Worm (Caenorhabditis elegans): Measurements from ENCODE around the gene F28F8.9.

DNA sequence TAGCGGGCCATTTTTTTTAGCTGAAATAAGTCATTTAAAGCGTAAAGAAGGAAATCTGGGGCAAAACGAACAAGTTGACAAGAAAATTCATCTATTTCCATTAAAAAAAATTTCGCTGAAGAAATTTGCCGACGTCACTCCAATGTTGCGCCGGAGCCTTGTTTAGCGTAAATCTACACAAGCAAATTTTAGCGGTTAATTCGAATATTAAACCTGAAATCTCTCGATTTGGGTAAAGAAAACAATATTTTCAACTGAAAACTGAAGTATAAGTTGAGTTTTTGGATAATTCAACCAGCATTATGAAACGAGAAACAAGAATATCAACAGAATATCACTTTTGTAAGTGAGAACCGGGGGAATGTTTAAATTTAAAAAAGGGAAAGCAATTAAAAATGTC, at the start of gene F28F8.9:
- TF ChIP-seq cog-1 (tag; optimal IDR thresholded peaks at IDR 0.05) (no peak), tab-1 (GFP tag; IDR thresholded peaks at IDR 0.05) (no peak)

Data from whole organism, midembryonic.